Worm (Caenorhabditis elegans) whole organism, young adult: ENCODE results near the gene C16C8.7.
"Not testable (repeated sequence)": the region's sequence is repeated elsewhere in the genome, so short reads cannot be mapped to it uniquely, and the experiment has no call there.

ENCODE experiments used
- T07F8.4 ChIP-seq: sonication (generic microtip); optimal IDR thresholded peaks from 2 replicates; lab custom pipeline; 2016; ENCODE audit warnings: mild to moderate bottlenecking, missing genetic modification characterization, moderate library complexity, missing compliant biosample characterization
- Y95B8A.8 ChIP-seq: fragments of 200-800 bp; sonication (Bioruptor generic); IDR thresholded peaks from 2 replicates; pipeline ENCODE4 v1.3.6; 2022; ENCODE audit warnings: missing genetic modification reagents, missing genetic modification characterization, missing compliant biosample characterization
- ets-4 ChIP-seq: fragments of 200-800 bp; sonication (Bioruptor generic); optimal IDR thresholded peaks from 2 replicates; lab custom pipeline; 2018; ENCODE audit warnings: mild to moderate bottlenecking, missing genetic modification characterization, missing compliant biosample characterization
- nfyb-1 ChIP-seq: fragments of 200-800 bp; sonication (Bioruptor generic); IDR thresholded peaks from 2 replicates; pipeline ENCODE4 v1.3.6; 2022; ENCODE audit warnings: missing genetic modification reagents, missing genetic modification characterization, missing compliant biosample characterization

ce11 chrII:3464580-3464979 lies 4.6 kb upstream of the C16C8.7 start, which contains the start of gene C16C8.10:
- TF ChIP-seq ets-4 (GFP tag; lab: Kevin White, UChicago); Y95B8A.8 (GFP tag; lab: Robert Waterston, UW); T07F8.4 (tag; lab: Kevin White, UChicago); nfyb-1 (GFP tag; lab: Robert Waterston, UW): not testable (repeated sequence)
